Fruit fly (Drosophila melanogaster): Measurements from ENCODE around the gene Vps45.
A peak's percentile ranks its signal among the peaks of the same experiment; 100 is the strongest.

Vps45 gene

dm6 chr3R:9534125-9534496, 29.6 kb upstream of the Vps45 start (continued):
- peak; percentile 86 for TF ChIP-seq sqz (GFP tag; optimal IDR thresholded peaks at IDR 0.05)
- TF ChIP-seq CG6683 (GFP tag; optimal IDR thresholded peaks at IDR 0.05): peak; percentile 65
- no peak for TF ChIP-seq Adf1 (GFP tag; IDR thresholded peaks at IDR 0.05)
- peak; percentile 93 for TF ChIP-seq sob (GFP tag; IDR thresholded peaks at IDR 0.05)
- peak; percentile 97 for TF ChIP-seq CG17361 (GFP tag; IDR thresholded peaks at IDR 0.05)
- peak; percentile 82 for TF ChIP-seq dmrt11E (tag; optimal IDR thresholded peaks at IDR 0.05)
- peak; percentile 86 for TF ChIP-seq repo (GFP tag; optimal IDR thresholded peaks at IDR 0.05)
- TF ChIP-seq Drgx (GFP tag; IDR thresholded peaks at IDR 0.05): peak; percentile 93
- no peak for TF ChIP-seq amos (GFP tag; IDR thresholded peaks at IDR 0.05; ENCODE audit: partially characterized antibody)
- TF ChIP-seq gce (GFP tag; IDR thresholded peaks at IDR 0.05): peak; percentile 94
- TF ChIP-seq ind (GFP tag; optimal IDR thresholded peaks at IDR 0.05): peak; percentile 91
- TF ChIP-seq Gug (GFP tag; IDR thresholded peaks at IDR 0.05): peak; percentile 76
- TF ChIP-seq CG6689 (GFP tag; IDR thresholded peaks at IDR 0.05): peak; percentile 91
- TF ChIP-seq chm (GFP tag; IDR thresholded peaks at IDR 0.05): peak; percentile 87
- peak; percentile 50 for TF ChIP-seq ab (GFP tag; optimal IDR thresholded peaks at IDR 0.05)
- TF ChIP-seq rib (GFP tag; IDR thresholded peaks at IDR 0.05): peak; percentile 53; the same call in 1 of the 2 replicates
- TF ChIP-seq mld (GFP tag; IDR thresholded peaks at IDR 0.05; ENCODE audit: partially characterized antibody): no peak
- peak; percentile 89 for TF ChIP-seq CG12744 (GFP tag; optimal IDR thresholded peaks at IDR 0.05)
- TF ChIP-seq Nf-YA (GFP tag; IDR thresholded peaks at IDR 0.05): peak; percentile 84
- TF ChIP-seq nmo (GFP tag; optimal IDR thresholded peaks at IDR 0.05): peak; percentile 96
- TF ChIP-seq fd3F (GFP tag; optimal IDR thresholded peaks at IDR 0.05): peak; percentile 83
- peak; percentile 68 for TF ChIP-seq cwo (GFP tag; optimal IDR thresholded peaks at IDR 0.05)
- TF ChIP-seq CG6254 (GFP tag; optimal IDR thresholded peaks at IDR 0.05): peak; percentile 93
- peak; percentile 60 for TF ChIP-seq CG2116 (GFP tag; optimal IDR thresholded peaks at IDR 0.05)
- TF ChIP-seq CG2678 (tag; optimal IDR thresholded peaks at IDR 0.05): peak; percentile 96
- peak; percentile 83; the same call in 2 of the 3 replicates for TF ChIP-seq CG2199 (GFP tag; IDR thresholded peaks at IDR 0.05)
- peak; percentile 91 for TF ChIP-seq grau (tag; optimal IDR thresholded peaks at IDR 0.05)
- peak; percentile 96 for TF ChIP-seq CG8388 (GFP tag; optimal IDR thresholded peaks at IDR 0.05)
- TF ChIP-seq CkIIα-i1 (GFP tag; IDR thresholded peaks at IDR 0.05): peak; percentile 39; the same call in 1 of the 2 replicates
- peak; percentile 85 for TF ChIP-seq CG9727 (GFP tag; optimal IDR thresholded peaks at IDR 0.05)
- TF ChIP-seq lab (GFP tag; optimal IDR thresholded peaks at IDR 0.05): peak; percentile 93
- TF ChIP-seq CG11085 (GFP tag; IDR thresholded peaks at IDR 0.05): peak; percentile 78
- peak; percentile 90 for TF ChIP-seq CG12942 (GFP tag; optimal IDR thresholded peaks at IDR 0.05)
- TF ChIP-seq sd (tag; optimal IDR thresholded peaks at IDR 0.05): peak; percentile 38
- peak; percentile 91 for TF ChIP-seq sim (GFP tag; IDR thresholded peaks at IDR 0.05)
- TF ChIP-seq cato (GFP tag; optimal IDR thresholded peaks at IDR 0.05; ENCODE audit: borderline replicate concordance): peak; percentile 90
- TF ChIP-seq CG15479 (GFP tag; optimal IDR thresholded peaks at IDR 0.05): no peak
- TF ChIP-seq CG10274 (GFP tag; optimal IDR thresholded peaks at IDR 0.05): peak; percentile 61
- peak; percentile 90 for TF ChIP-seq CG9437 (GFP tag; optimal IDR thresholded peaks at IDR 0.05)
- TF ChIP-seq Nf-YC (tag; optimal IDR thresholded peaks at IDR 0.05): peak; percentile 59
- TF ChIP-seq Fer1 (GFP tag; optimal IDR thresholded peaks at IDR 0.05): peak; percentile 78
- TF ChIP-seq run (tag; optimal IDR thresholded peaks at IDR 0.05): peak; percentile 94
- peak; percentile 87 for TF ChIP-seq CG2202 (tag; optimal IDR thresholded peaks at IDR 0.05)
- peak; percentile 82 for TF ChIP-seq ssp (GFP tag; IDR thresholded peaks at IDR 0.05)
- TF ChIP-seq CG17186 (GFP tag; optimal IDR thresholded peaks at IDR 0.05): peak; percentile 73
- peak; percentile 99 for TF ChIP-seq sens (GFP tag)
- TF ChIP-seq Dfd (GFP tag; optimal IDR thresholded peaks at IDR 0.05): no peak
- peak; percentile 37; the same call in 1 of the 2 replicates for TF ChIP-seq Poxn (GFP tag; IDR thresholded peaks at IDR 0.05)
- TF ChIP-seq CG14667 (GFP tag; IDR thresholded peaks at IDR 0.05): peak; percentile 88
- peak; percentile 91 to 95 for TF ChIP-seq chif (GFP tag; optimal IDR thresholded peaks at IDR 0.05)
- peak; percentile 75 for TF ChIP-seq Myb (GFP tag; optimal IDR thresholded peaks at IDR 0.05)

All from whole organism, embryonic.